Fruit fly (Drosophila melanogaster): ENCODE measurements around the gene CG32112.

The CG32112 gene

dm6 chr3L:12772740-12773686 lies 31.5 kb downstream of the CG32112 start, which contains the start of gene Hip1 (continued):
- peak; percentile 85 for TF ChIP-seq knrl (GFP tag; IDR thresholded peaks at IDR 0.05; ENCODE audit: partially characterized antibody)
- TF ChIP-seq CG14860 (GFP tag; IDR thresholded peaks at IDR 0.05; ENCODE audit: partially characterized antibody): peak; percentile 78
- TF ChIP-seq nerfin-2 (GFP tag; IDR thresholded peaks at IDR 0.05; ENCODE audit: partially characterized antibody): peak; percentile 80
- peak; percentile 93 for TF ChIP-seq kay (GFP tag; optimal IDR thresholded peaks at IDR 0.05)

- TF ChIP-seq Ada2b (GFP tag; IDR thresholded peaks at IDR 0.05): no peak
- no peak for TF ChIP-seq Elba2 (GFP tag; optimal IDR thresholded peaks at IDR 0.05)
- no peak for TF ChIP-seq CG4820 (GFP tag; optimal IDR thresholded peaks at IDR 0.05)
- TF ChIP-seq cad (GFP tag; optimal IDR thresholded peaks at IDR 0.05): no peak
- TF ChIP-seq tx (GFP tag; optimal IDR thresholded peaks at IDR 0.05): no peak
- TF ChIP-seq hb (GFP tag; IDR thresholded peaks at IDR 0.05; ENCODE audit: partially characterized antibody): no peak
- no peak for TF ChIP-seq TFAM (GFP tag; optimal IDR thresholded peaks at IDR 0.05)
- TF ChIP-seq Fer3 (tag; optimal IDR thresholded peaks at IDR 0.05): no peak
- TF ChIP-seq Med (GFP tag): no peak
- TF ChIP-seq CG9609 (GFP tag; optimal IDR thresholded peaks at IDR 0.05): no peak
- no peak for TF ChIP-seq B-H1 (GFP tag; IDR thresholded peaks at IDR 0.05)
- TF ChIP-seq Lim3 (GFP tag; IDR thresholded peaks at IDR 0.05): no peak
- TF ChIP-seq CG17186 (GFP tag; optimal IDR thresholded peaks at IDR 0.05): no peak
- TF ChIP-seq Dfd (GFP tag; optimal IDR thresholded peaks at IDR 0.05): no peak
- TF ChIP-seq CG18262 (tag; optimal IDR thresholded peaks at IDR 0.05): no peak
- TF ChIP-seq inv (GFP tag; IDR thresholded peaks at IDR 0.05; ENCODE audit: partially characterized antibody): no peak
- TF ChIP-seq CG4328 (GFP tag; optimal IDR thresholded peaks at IDR 0.05): no peak
- TF ChIP-seq Mrtf (GFP tag; IDR thresholded peaks at IDR 0.05): no peak
- TF ChIP-seq CG9437 (GFP tag; optimal IDR thresholded peaks at IDR 0.05): no peak
These were observed 37.1 kb downstream of the CG32112 start, which contains the start of gene CG32106 for dm6 chr3L:12778616-12779015. Gene CG32106, minus strand, starts transcription at chr3L:12778716.

dm6 chr3L:12780997-12781396 lies 39.5 kb downstream of the CG32112 start, which contains the start of the genes CG10969 and CG17666:
Gene CG10969, minus strand, starts transcription at chr3L:12781097.
Gene CG17666, plus strand, starts transcription at chr3L:12781325.
- TF ChIP-seq sima (GFP tag; optimal IDR thresholded peaks at IDR 0.05) (no peak), CG13894 (tag; optimal IDR thresholded peaks at IDR 0.05) (no peak), Lpt (GFP tag; optimal IDR thresholded peaks at IDR 0.05) (no peak), Dfd (GFP tag; optimal IDR thresholded peaks at IDR 0.05) (no peak)

dm6 chr3L:12789875-12790373 lies 48.4 kb downstream of the CG32112 start, which contains the start of gene CG42709:
Gene CG42709, plus strand, starts transcription at chr3L:12790192.
- no peak for TF ChIP-seq Taf1 (GFP tag; IDR thresholded peaks at IDR 0.05)
- TF ChIP-seq Bgb (GFP tag; IDR thresholded peaks at IDR 0.05; ENCODE audit: partially characterized antibody): peak; percentile 24; the same call in 1 of the 2 replicates
- TF ChIP-seq ftz-f1 (GFP tag; optimal IDR thresholded peaks at IDR 0.05): no peak
- peak; percentile 31; the same call in 1 of the 2 replicates for TF ChIP-seq Drgx (GFP tag; IDR thresholded peaks at IDR 0.05)
- TF ChIP-seq CG3065 (GFP tag; optimal IDR thresholded peaks at IDR 0.05): no peak
- no peak for TF ChIP-seq Mrtf (GFP tag; IDR thresholded peaks at IDR 0.05)
- no peak for TF ChIP-seq hth (optimal IDR thresholded peaks at IDR 0.05)
- no peak for TF ChIP-seq CG14667 (GFP tag; IDR thresholded peaks at IDR 0.05)
- no peak for TF ChIP-seq tup (GFP tag; optimal IDR thresholded peaks at IDR 0.05)
- no peak for TF ChIP-seq CG16815 (GFP tag; optimal IDR thresholded peaks at IDR 0.05)
- TF ChIP-seq scrt (GFP tag; optimal IDR thresholded peaks at IDR 0.05): no peak
- TF ChIP-seq CG34376 (GFP tag; optimal IDR thresholded peaks at IDR 0.05): peak; percentile 21
- TF ChIP-seq CG12071 (GFP tag; optimal IDR thresholded peaks at IDR 0.05): no peak
- peak; percentile 61 for TF ChIP-seq exex (tag; optimal IDR thresholded peaks at IDR 0.05)
- TF ChIP-seq tna (GFP tag; IDR thresholded peaks at IDR 0.05; ENCODE audit: partially characterized antibody): no peak
- TF ChIP-seq fd64A (GFP tag; optimal IDR thresholded peaks at IDR 0.05): no peak
- TF ChIP-seq Optix (GFP tag; IDR thresholded peaks at IDR 0.05): no peak
- TF ChIP-seq Jarid2 (GFP tag; optimal IDR thresholded peaks at IDR 0.05): peak; percentile 67
- TF ChIP-seq nau (GFP tag; optimal IDR thresholded peaks at IDR 0.05): no peak
- TF ChIP-seq CG9727 (GFP tag; optimal IDR thresholded peaks at IDR 0.05): no peak
